Fruit fly (Drosophila melanogaster): ENCODE data around the gene Asciz.

Gene Asciz

dm6 chr3L:3192912-3193311, 26.9 kb upstream of the Asciz start, which contains the start of gene Hsp83 (continued):
- TF ChIP-seq CG33557 (GFP tag; optimal IDR thresholded peaks at IDR 0.05): peak; percentile 95
- TF ChIP-seq CG2678 (tag; optimal IDR thresholded peaks at IDR 0.05): peak; percentile 91
- TF ChIP-seq CG17829 (tag; optimal IDR thresholded peaks at IDR 0.05): peak; percentile 90
- TF ChIP-seq Ets97D (GFP tag; optimal IDR thresholded peaks at IDR 0.05): peak; percentile 100
- TF ChIP-seq lilli (GFP tag; optimal IDR thresholded peaks at IDR 0.05): peak; percentile 88
- peak; percentile 77 for TF ChIP-seq Adf1 (GFP tag; IDR thresholded peaks at IDR 0.05)
- peak; percentile 92 for TF ChIP-seq CG1024 (GFP tag; IDR thresholded peaks at IDR 0.05)
- peak in 1 of 3 experiments; percentile 84 for TF ChIP-seq Stat92E (GFP tag; optimal IDR thresholded peaks at IDR 0.05)
- peak; percentile 88 for TF ChIP-seq tin (GFP tag; optimal IDR thresholded peaks at IDR 0.05)
- peak; percentile 80; the same call in 2 of the 3 replicates for TF ChIP-seq C15 (GFP tag; IDR thresholded peaks at IDR 0.05)
- peak; percentile 79 for TF ChIP-seq Chrac-16 (GFP tag; optimal IDR thresholded peaks at IDR 0.05)
- peak; percentile 99 for TF ChIP-seq CG17568 (GFP tag; optimal IDR thresholded peaks at IDR 0.05)
- peak; percentile 95 for TF ChIP-seq CG31365 (tag; optimal IDR thresholded peaks at IDR 0.05)
- TF ChIP-seq Spps (tag; optimal IDR thresholded peaks at IDR 0.05): peak; percentile 80
- peak; percentile 88 for TF ChIP-seq CG9609 (GFP tag; optimal IDR thresholded peaks at IDR 0.05)
- peak; percentile 87 for TF ChIP-seq CG1792 (GFP tag; optimal IDR thresholded peaks at IDR 0.05)
- TF ChIP-seq Camta (GFP tag; optimal IDR thresholded peaks at IDR 0.05): peak; percentile 92
- peak; percentile 23; the same call in 1 of the 3 replicates for TF ChIP-seq CG6791 (GFP tag; IDR thresholded peaks at IDR 0.05; ENCODE audit: partially characterized antibody)
- TF ChIP-seq CG12155 (GFP tag; optimal IDR thresholded peaks at IDR 0.05): peak; percentile 74
- peak; percentile 88 for TF ChIP-seq CG12236 (GFP tag; optimal IDR thresholded peaks at IDR 0.05)
- TF ChIP-seq dan (GFP tag; IDR thresholded peaks at IDR 0.05): no peak
- TF ChIP-seq CG43689 (GFP tag; IDR thresholded peaks at IDR 0.05): peak; percentile 80
- peak; percentile 86 for TF ChIP-seq fd102C (GFP tag; optimal IDR thresholded peaks at IDR 0.05)
- TF ChIP-seq CG18011 (GFP tag; optimal IDR thresholded peaks at IDR 0.05): peak; percentile 90
- peak; percentile 100 for TF ChIP-seq CG7987 (GFP tag; optimal IDR thresholded peaks at IDR 0.05)
- peak; percentile 91 for TF ChIP-seq slp2 (GFP tag; optimal IDR thresholded peaks at IDR 0.05)
- peak; percentile 87 for TF ChIP-seq Drgx (GFP tag; IDR thresholded peaks at IDR 0.05)
- TF ChIP-seq CG10959 (GFP tag; IDR thresholded peaks at IDR 0.05): peak; percentile 81
- peak; percentile 100 for TF ChIP-seq Fer1 (GFP tag; optimal IDR thresholded peaks at IDR 0.05)
- TF ChIP-seq zf30C (GFP tag; optimal IDR thresholded peaks at IDR 0.05): peak; percentile 84
- peak; percentile 84 for TF ChIP-seq tup (GFP tag; optimal IDR thresholded peaks at IDR 0.05)
- TF ChIP-seq CG15011 (GFP tag; optimal IDR thresholded peaks at IDR 0.05): peak; percentile 95
- peak; percentile 87 for TF ChIP-seq CG11085 (GFP tag; IDR thresholded peaks at IDR 0.05)
- peak; percentile 73; the same call in 2 of the 3 replicates for TF ChIP-seq CG11093 (GFP tag; IDR thresholded peaks at IDR 0.05)
- TF ChIP-seq bbx (GFP tag; IDR thresholded peaks at IDR 0.05; ENCODE audit: partially characterized antibody): peak; percentile 62
- peak; percentile 91 for TF ChIP-seq CG10654 (GFP tag; optimal IDR thresholded peaks at IDR 0.05)
- peak; percentile 100 for TF ChIP-seq HLHmδ (GFP tag; optimal IDR thresholded peaks at IDR 0.05)
- TF ChIP-seq maf-S (GFP tag; optimal IDR thresholded peaks at IDR 0.05): peak; percentile 89
- TF ChIP-seq danr (GFP tag; IDR thresholded peaks at IDR 0.05): peak; percentile 63
- TF ChIP-seq ap (GFP tag; IDR thresholded peaks at IDR 0.05): peak; percentile 88
- TF ChIP-seq CG1832 (GFP tag; optimal IDR thresholded peaks at IDR 0.05): no peak
- TF ChIP-seq ken (GFP tag; IDR thresholded peaks at IDR 0.05): peak; percentile 92
- peak; percentile 90 for TF ChIP-seq wdn (GFP tag; IDR thresholded peaks at IDR 0.05)
- peak; percentile 90 for TF ChIP-seq vfl (GFP tag; optimal IDR thresholded peaks at IDR 0.05)
- TF ChIP-seq Ptx1 (GFP tag; IDR thresholded peaks at IDR 0.05): peak; percentile 73
- TF ChIP-seq Hmr (GFP tag; optimal IDR thresholded peaks at IDR 0.05): peak; percentile 99
- peak; percentile 95 for TF ChIP-seq lbe (GFP tag; optimal IDR thresholded peaks at IDR 0.05)
- peak; percentile 99 for TF ChIP-seq CG17912 (GFP tag; optimal IDR thresholded peaks at IDR 0.05)
- peak; percentile 87 for TF ChIP-seq CG3163 (GFP tag; optimal IDR thresholded peaks at IDR 0.05)
- TF ChIP-seq esg (GFP tag; conservative IDR thresholded peaks at IDR 0.05): peak; percentile 63
